Fruit fly (Drosophila melanogaster) whole organism, embryonic: Measurements from ENCODE around the gene Ldsdh1.
A peak's percentile ranks its signal among the peaks of the same experiment; 100 is the strongest.

ENCODE experiments used
- Adf1 ChIP-seq: fragments of 200-800 bp; sonication (Bioruptor generic); IDR thresholded peaks from 2 replicates; pipeline ENCODE4 v1.3.6; 2022; ENCODE audit warnings: missing biosample characterization, missing genetic modification characterization
- Asciz ChIP-seq: fragments of 200-800 bp; sonication (Bioruptor generic); optimal IDR thresholded peaks from 2 replicates; lab custom pipeline; 2017; ENCODE audit warnings: missing biosample characterization, mild to moderate bottlenecking, missing genetic modification characterization, missing genetic modification reagents
- BEAF-32 ChIP-seq: fragments of 200-800 bp; sonication (Bioruptor generic); optimal IDR thresholded peaks from 3 replicates; lab custom pipeline; 2017; ENCODE audit warnings: missing biosample characterization, missing genetic modification characterization, mild to moderate bottlenecking, moderate library complexity, missing genetic modification reagents
- Blimp-1 ChIP-seq: fragments of 200-800 bp; sonication (Bioruptor generic); optimal IDR thresholded peaks from 3 replicates; lab custom pipeline; 2018; ENCODE audit warnings: missing biosample characterization, missing genetic modification characterization, mild to moderate bottlenecking, moderate library complexity, missing genetic modification reagents
- CG10462 ChIP-seq: fragments of 200-800 bp; sonication (Bioruptor generic); optimal IDR thresholded peaks from 2 replicates; lab custom pipeline; 2016; ENCODE audit warnings: missing biosample characterization, missing genetic modification characterization
- CG10565 ChIP-seq: fragments of 200-800 bp; sonication (Bioruptor generic); optimal IDR thresholded peaks from 3 replicates; lab custom pipeline; 2016; ENCODE audit warnings: missing biosample characterization, mild to moderate bottlenecking, missing genetic modification characterization
- CG10979 ChIP-seq: fragments of 200-800 bp; sonication (Bioruptor generic); optimal IDR thresholded peaks from 2 replicates; lab custom pipeline; 2018; ENCODE audit warnings: missing biosample characterization, mild to moderate bottlenecking, missing genetic modification characterization, moderate library complexity
- CG11723 ChIP-seq: fragments of 200-800 bp; sonication (Bioruptor generic); optimal IDR thresholded peaks from 2 replicates; lab custom pipeline; 2017; ENCODE audit warnings: missing biosample characterization, mild to moderate bottlenecking, missing genetic modification characterization
- CG1233 ChIP-seq: fragments of 200-800 bp; sonication (Bioruptor generic); optimal IDR thresholded peaks from 4 replicates; lab custom pipeline; 2018; ENCODE audit warnings: missing biosample characterization, mild to moderate bottlenecking, missing genetic modification characterization
- CG14710 ChIP-seq: fragments of 200-800 bp; sonication (Bioruptor generic); optimal IDR thresholded peaks from 3 replicates; lab custom pipeline; 2019; ENCODE audit warnings: missing biosample characterization, mild to moderate bottlenecking, missing genetic modification characterization, moderate library complexity
- CG1529 ChIP-seq: fragments of 200-800 bp; sonication (Bioruptor generic); optimal IDR thresholded peaks from 3 replicates; lab custom pipeline; 2018; ENCODE audit warnings: missing biosample characterization, missing genetic modification characterization
- CG16813 ChIP-seq: fragments of 200-800 bp; sonication (Bioruptor generic); IDR thresholded peaks from 3 replicates; pipeline ENCODE4 v1.3.6; 2022; ENCODE audit warnings: missing biosample characterization, missing genetic modification characterization; ENCODE audit not compliant: partially characterized antibody
- CG17186 ChIP-seq: fragments of 200-800 bp; sonication (Bioruptor generic); optimal IDR thresholded peaks from 3 replicates; lab custom pipeline; 2017; ENCODE audit warnings: missing biosample characterization, missing genetic modification reagents, missing genetic modification characterization
- CG17385 ChIP-seq: fragments of 200-800 bp; sonication (Bioruptor generic); optimal IDR thresholded peaks from 3 replicates; lab custom pipeline; 2018; ENCODE audit warnings: missing biosample characterization, mild to moderate bottlenecking, missing genetic modification characterization
- CG17568 ChIP-seq: fragments of 200-800 bp; sonication (Bioruptor generic); optimal IDR thresholded peaks from 2 replicates; lab custom pipeline; 2018; ENCODE audit warnings: missing biosample characterization, mild to moderate bottlenecking, missing genetic modification characterization, moderate library complexity
- CG17612 ChIP-seq: fragments of 200-800 bp; sonication (Bioruptor generic); IDR thresholded peaks from 2 replicates; pipeline ENCODE4 v1.3.6; 2022; ENCODE audit warnings: missing biosample characterization, missing genetic modification characterization
- CG17912 ChIP-seq: fragments of 200-800 bp; sonication (Bioruptor generic); optimal IDR thresholded peaks from 2 replicates; lab custom pipeline; 2018; ENCODE audit warnings: missing biosample characterization, mild to moderate bottlenecking, missing genetic modification characterization
- CG18619 ChIP-seq: fragments of 200-800 bp; sonication (Bioruptor generic); optimal IDR thresholded peaks from 3 replicates; lab custom pipeline; 2017; ENCODE audit warnings: missing biosample characterization, mild to moderate bottlenecking, missing genetic modification characterization
- CG2199 ChIP-seq: fragments of 200-800 bp; sonication (Bioruptor generic); IDR thresholded peaks from 3 replicates; pipeline ENCODE4 v1.3.6; 2022; ENCODE audit warnings: missing biosample characterization, missing genetic modification characterization
- CG30403 ChIP-seq: fragments of 200-800 bp; sonication (Bioruptor generic); optimal IDR thresholded peaks from 3 replicates; lab custom pipeline; 2016; ENCODE audit warnings: missing biosample characterization, missing genetic modification characterization
- CG4820 ChIP-seq: fragments of 200-800 bp; sonication (Bioruptor generic); optimal IDR thresholded peaks from 3 replicates; lab custom pipeline; 2016; ENCODE audit warnings: missing biosample characterization, missing genetic modification characterization
- CG5180 ChIP-seq: fragments of 200-800 bp; sonication (Bioruptor generic); optimal IDR thresholded peaks from 3 replicates; lab custom pipeline; 2017; ENCODE audit warnings: missing biosample characterization, missing genetic modification characterization, mild to moderate bottlenecking, moderate library complexity, missing genetic modification reagents
- CG7786 ChIP-seq: fragments of 200-800 bp; sonication (Bioruptor generic); optimal IDR thresholded peaks from 2 replicates; lab custom pipeline; 2016; ENCODE audit warnings: missing biosample characterization, missing genetic modification characterization
- Camta ChIP-seq: fragments of 200-800 bp; sonication (Bioruptor generic); optimal IDR thresholded peaks from 2 replicates; lab custom pipeline; 2016; ENCODE audit warnings: missing biosample characterization, missing genetic modification characterization
- D19A ChIP-seq: fragments of 200-800 bp; optimal IDR thresholded peaks from 3 replicates; lab custom pipeline; 2019; ENCODE audit warnings: missing biosample characterization, mild to moderate bottlenecking, missing genetic modification characterization, moderate library complexity
- Dip3 ChIP-seq: fragments of 200-800 bp; sonication (Bioruptor generic); optimal IDR thresholded peaks from 3 replicates; lab custom pipeline; 2016; ENCODE audit warnings: missing biosample characterization, missing genetic modification characterization
- Fer1 ChIP-seq: fragments of 200-800 bp; sonication (Bioruptor generic); optimal IDR thresholded peaks from 2 replicates; lab custom pipeline; 2017; ENCODE audit warnings: missing biosample characterization, mild to moderate bottlenecking, missing genetic modification characterization
- Fer3 ChIP-seq: fragments of 200-800 bp; sonication (Bioruptor generic); optimal IDR thresholded peaks from 2 replicates; lab custom pipeline; 2018; ENCODE audit warnings: missing biosample characterization, mild to moderate bottlenecking, missing genetic modification characterization, moderate library complexity
- GATAe ChIP-seq: fragments of 200-800 bp; sonication (Bioruptor generic); conservative IDR thresholded peaks from 2 replicates; pipeline ENCODE4 v1.3.6; 2022; ENCODE audit warnings: missing biosample characterization, missing genetic modification characterization
- Gug ChIP-seq: fragments of 200-800 bp; sonication (Bioruptor generic); IDR thresholded peaks from 4 replicates; pipeline ENCODE4 v1.3.6; 2022; ENCODE audit warnings: missing biosample characterization, missing genetic modification characterization
- H2.0 ChIP-seq: fragments of 200-800 bp; sonication (Bioruptor generic); IDR thresholded peaks from 2 replicates; pipeline ENCODE4 v1.3.6; 2022; ENCODE audit warnings: missing biosample characterization, missing genetic modification characterization
- HLH4C ChIP-seq: fragments of 200-800 bp; sonication (Bioruptor generic); IDR thresholded peaks from 3 replicates; pipeline ENCODE4 v1.3.6; 2022; ENCODE audit warnings: missing biosample characterization, missing genetic modification characterization; ENCODE audit not compliant: partially characterized antibody
- HmgZ ChIP-seq: fragments of 200-800 bp; sonication (Bioruptor generic); optimal IDR thresholded peaks from 2 replicates; lab custom pipeline; 2018; ENCODE audit warnings: missing biosample characterization, mild to moderate bottlenecking, missing genetic modification characterization
- MBD-R2 ChIP-seq: fragments of 200-800 bp; sonication (Bioruptor generic); IDR thresholded peaks from 2 replicates; pipeline ENCODE4 v1.3.6; 2022; ENCODE audit warnings: missing biosample characterization, missing genetic modification characterization
- Mad ChIP-seq: fragments of 200-800 bp; sonication (Bioruptor generic); optimal IDR thresholded peaks from 2 replicates; lab custom pipeline; 2016; ENCODE audit warnings: missing biosample characterization, missing genetic modification characterization
- Nf-YA ChIP-seq: fragments of 200-800 bp; sonication (Bioruptor generic); IDR thresholded peaks from 2 replicates; pipeline ENCODE4 v1.3.6; 2022; ENCODE audit warnings: missing biosample characterization, missing genetic modification characterization
- Oaz ChIP-seq: fragments of 200-800 bp; sonication (Bioruptor generic); IDR thresholded peaks from 2 replicates; pipeline ENCODE4 v1.3.6; 2022; ENCODE audit warnings: missing biosample characterization, missing genetic modification characterization
- Taf1 ChIP-seq: fragments of 200-800 bp; sonication (Bioruptor generic); IDR thresholded peaks from 2 replicates; pipeline ENCODE4 v1.3.6; 2022; ENCODE audit warnings: missing biosample characterization, missing genetic modification characterization
- br ChIP-seq: fragments of >200 bp; optimal IDR thresholded peaks from 2 replicates; lab custom pipeline; 2017
- cato ChIP-seq: fragments of 200-800 bp; sonication (Bioruptor generic); optimal IDR thresholded peaks from 2 replicates; lab custom pipeline; 2016; ENCODE audit warnings: missing biosample characterization, missing genetic modification characterization, borderline replicate concordance
- crol ChIP-seq: fragments of 200-800 bp; sonication (Bioruptor generic); IDR thresholded peaks from 2 replicates; pipeline ENCODE4 v1.3.6; 2022; ENCODE audit warnings: missing biosample characterization, missing genetic modification characterization
- dmrt11E ChIP-seq: fragments of 200-800 bp; sonication (Bioruptor generic); optimal IDR thresholded peaks from 3 replicates; lab custom pipeline; 2018; ENCODE audit warnings: missing biosample characterization, mild to moderate bottlenecking, missing genetic modification characterization, moderate library complexity
- fd96Cb ChIP-seq: fragments of 200-800 bp; sonication (Bioruptor generic); optimal IDR thresholded peaks from 2 replicates; lab custom pipeline; 2018; ENCODE audit warnings: missing biosample characterization, mild to moderate bottlenecking, missing genetic modification characterization, moderate library complexity
- hb ChIP-seq: fragments of 200-800 bp; sonication (Bioruptor generic); IDR thresholded peaks from 3 replicates; pipeline ENCODE4 v1.3.6; 2022; ENCODE audit warnings: missing biosample characterization, missing genetic modification characterization; ENCODE audit not compliant: partially characterized antibody
- ken ChIP-seq: fragments of 200-800 bp; sonication (Bioruptor generic); IDR thresholded peaks from 3 replicates; pipeline ENCODE4 v1.3.6; 2022; ENCODE audit warnings: missing biosample characterization, missing genetic modification characterization
- onecut ChIP-seq: fragments of 200-800 bp; sonication (Bioruptor generic); IDR thresholded peaks from 2 replicates; pipeline ENCODE4 v1.3.6; 2022; ENCODE audit warnings: missing biosample characterization, missing genetic modification characterization
- otp ChIP-seq: fragments of 200-800 bp; sonication (Bioruptor generic); IDR thresholded peaks from 3 replicates; pipeline ENCODE4, ENCODE4 v1.3.6; 2022; ENCODE audit warnings: missing biosample characterization, missing genetic modification characterization
- schlank ChIP-seq: fragments of 200-800 bp; sonication (Bioruptor generic); optimal IDR thresholded peaks from 2 replicates; lab custom pipeline; 2018; ENCODE audit warnings: missing biosample characterization, mild to moderate bottlenecking, missing genetic modification characterization
- tx ChIP-seq: fragments of 200-800 bp; sonication (Bioruptor generic); optimal IDR thresholded peaks from 2 replicates; lab custom pipeline; 2016; ENCODE audit warnings: missing biosample characterization, missing genetic modification characterization
- vvl ChIP-seq: fragments of 200-800 bp; sonication (Bioruptor generic); IDR thresholded peaks from 2 replicates; pipeline ENCODE4 v1.3.6; 2022; ENCODE audit warnings: missing biosample characterization, missing genetic modification characterization

Gene Ldsdh1

dm6 chrX:8092075-8092682 is 10.8 kb upstream of the Ldsdh1 start (continued):
- no peak for TF ChIP-seq CG16813 (GFP tag; lab: Robert Waterston, UW)
- TF ChIP-seq tx: peak; percentile 57
- TF ChIP-seq MBD-R2 (GFP tag; lab: Robert Waterston, UW): peak; percentile 74
- peak; percentile 52 for TF ChIP-seq CG17186 (GFP tag; lab: Kevin White, UChicago)
- TF ChIP-seq GATAe: peak; percentile 69; the same call in 1 of the 2 replicates
- TF ChIP-seq Adf1: peak; percentile 87
- TF ChIP-seq hb (GFP tag; lab: Robert Waterston, UW): no peak
- TF ChIP-seq HLH4C (GFP tag; lab: Robert Waterston, UW): no peak
- peak; percentile 90 for TF ChIP-seq CG5180 (GFP tag; lab: Kevin White, UChicago)
- TF ChIP-seq onecut (GFP tag; lab: Robert Waterston, UW): peak; percentile 87
- TF ChIP-seq CG10979 (tag; lab: Kevin White, UChicago): peak; percentile 96
- TF ChIP-seq CG4820 (GFP tag; lab: Kevin White, UChicago): peak; percentile 91
- peak; percentile 81 for TF ChIP-seq CG17912 (GFP tag; lab: Kevin White, UChicago)
- peak; percentile 69 for TF ChIP-seq Dip3
- peak; percentile 84 for TF ChIP-seq Oaz (GFP tag; lab: Robert Waterston, UW)
- TF ChIP-seq Blimp-1 (GFP tag; lab: Kevin White, UChicago): peak; percentile 92
- TF ChIP-seq CG14710 (tag; lab: Kevin White, UChicago): peak; percentile 92
- TF ChIP-seq CG7786 (GFP tag; lab: Kevin White, UChicago): peak; percentile 84
- TF ChIP-seq BEAF-32 (GFP tag; lab: Kevin White, UChicago): peak; percentile 6
- TF ChIP-seq D19A (tag; lab: Kevin White, UChicago): peak; percentile 83
- peak; percentile 88 for TF ChIP-seq H2.0 (GFP tag; lab: Robert Waterston, UW)
- peak; percentile 51; the same call in 1 of the 2 replicates for TF ChIP-seq CG17612 (GFP tag; lab: Robert Waterston, UW)
- peak; percentile 94 for TF ChIP-seq Asciz (GFP tag; lab: Kevin White, UChicago)
- peak; percentile 75; the same call in 2 of the 3 replicates for TF ChIP-seq CG2199 (GFP tag; lab: Robert Waterston, UW)
- peak; percentile 95 for TF ChIP-seq crol (GFP tag; lab: Robert Waterston, UW)
- TF ChIP-seq CG1233 (GFP tag; lab: Kevin White, UChicago): peak; percentile 93
- TF ChIP-seq HmgZ: peak; percentile 94
- TF ChIP-seq CG11723 (GFP tag; lab: Kevin White, UChicago): peak; percentile 92
- TF ChIP-seq CG18619: peak; percentile 95
- peak; percentile 82 for TF ChIP-seq ken (GFP tag; lab: Robert Waterston, UW)
- no peak for TF ChIP-seq br
- peak; percentile 90 for TF ChIP-seq CG17568 (GFP tag; lab: Kevin White, UChicago)
- TF ChIP-seq CG10462 (GFP tag; lab: Kevin White, UChicago): peak; percentile 90
- peak; percentile 95 for TF ChIP-seq CG30403
- TF ChIP-seq schlank: peak; percentile 77
- TF ChIP-seq CG17385 (GFP tag; lab: Kevin White, UChicago): peak; percentile 94
- TF ChIP-seq cato (GFP tag; lab: Kevin White, UChicago): peak; percentile 84
- peak; percentile 65; the same call in 2 of the 3 replicates for TF ChIP-seq otp
- TF ChIP-seq Camta (GFP tag; lab: Kevin White, UChicago): peak; percentile 88
- peak; percentile 88 for TF ChIP-seq dmrt11E (tag; lab: Kevin White, UChicago)
- TF ChIP-seq CG10565 (GFP tag; lab: Kevin White, UChicago): peak; percentile 46
- TF ChIP-seq fd96Cb: peak; percentile 94
- TF ChIP-seq Fer3 (tag; lab: Kevin White, UChicago): peak; percentile 95
- TF ChIP-seq CG1529 (GFP tag; lab: Kevin White, UChicago): peak; percentile 93
- TF ChIP-seq Fer1 (GFP tag; lab: Kevin White, UChicago): peak; percentile 96
- peak; percentile 86 for TF ChIP-seq Gug (GFP tag; lab: Robert Waterston, UW)
- TF ChIP-seq Nf-YA (GFP tag; lab: Robert Waterston, UW): peak; percentile 78
- peak; percentile 88 for TF ChIP-seq Taf1 (GFP tag; lab: Robert Waterston, UW)
- TF ChIP-seq vvl (GFP tag; lab: Robert Waterston, UW): peak; percentile 91
- peak; percentile 76 for TF ChIP-seq Mad (GFP tag; lab: Kevin White, UChicago)
